Fruit fly (Drosophila melanogaster): ENCODE data around the gene yellow-k.
A peak's percentile ranks its signal among the peaks of the same experiment; 100 is the strongest.

Gene yellow-k

dm6 chr3L:15514814-15515495, 5.5 kb upstream of the yellow-k start:
- no peak for TF ChIP-seq CG16779 (GFP tag; IDR thresholded peaks at IDR 0.05)
- TF ChIP-seq eve (GFP tag; optimal IDR thresholded peaks at IDR 0.05) = peak in 1 of 2 experiments; percentile 81
- 0 out of 3 replicates have a peak, but pooled peaks have one; percentile 33 for TF ChIP-seq CG2199 (GFP tag; IDR thresholded peaks at IDR 0.05)
- TF ChIP-seq Hr78 (GFP tag; optimal IDR thresholded peaks at IDR 0.05) = peak in 1 of 2 experiments; percentile 67
- no peak for TF ChIP-seq fd102C (GFP tag; optimal IDR thresholded peaks at IDR 0.05)
- TF ChIP-seq Vsx1 (GFP tag; optimal IDR thresholded peaks at IDR 0.05) = peak; percentile 28
- TF ChIP-seq unc-4 (GFP tag; IDR thresholded peaks at IDR 0.05; ENCODE audit: partially characterized antibody) = 0 out of 2 replicates have a peak, but pooled peaks have one; percentile 10
- peak; percentile 17 for TF ChIP-seq CG6765 (GFP tag; optimal IDR thresholded peaks at IDR 0.05)
- TF ChIP-seq exex (tag; optimal IDR thresholded peaks at IDR 0.05) = peak; percentile 43
- peak; percentile 17 for TF ChIP-seq cg (GFP tag; optimal IDR thresholded peaks at IDR 0.05)
- TF ChIP-seq MTF-1 (GFP tag; optimal IDR thresholded peaks at IDR 0.05; ENCODE audit: borderline replicate concordance) = no peak
- TF ChIP-seq sd (tag; optimal IDR thresholded peaks at IDR 0.05) = peak; percentile 17
- TF ChIP-seq hkb (optimal IDR thresholded peaks at IDR 0.05) = no peak
- TF ChIP-seq hkb (GFP tag; IDR thresholded peaks at IDR 0.05) = peak; percentile 10; the same call in 1 of the 2 replicates
- no peak for TF ChIP-seq knrl (GFP tag; IDR thresholded peaks at IDR 0.05; ENCODE audit: partially characterized antibody)
- TF ChIP-seq B-H2 (GFP tag; optimal IDR thresholded peaks at IDR 0.05) = peak; percentile 0
- TF ChIP-seq inv (GFP tag; IDR thresholded peaks at IDR 0.05; ENCODE audit: partially characterized antibody) = no peak
- TF ChIP-seq chinmo (GFP tag; IDR thresholded peaks at IDR 0.05; ENCODE audit: partially characterized antibody) = peak; percentile 4; the same call in 2 of the 4 replicates
- peak; percentile 37 for TF ChIP-seq sens (GFP tag)
- peak in 1 of 2 experiments; percentile 43 for TF ChIP-seq Pdp1 (GFP tag; optimal IDR thresholded peaks at IDR 0.05)
- TF ChIP-seq CG12104 (GFP tag; optimal IDR thresholded peaks at IDR 0.05) = no peak
- no peak for TF ChIP-seq CG31365 (tag; optimal IDR thresholded peaks at IDR 0.05)
- TF ChIP-seq Med (GFP tag) = peak; percentile 77
- TF ChIP-seq CG2875 (GFP tag; optimal IDR thresholded peaks at IDR 0.05) = no peak
- no peak for TF ChIP-seq CG12659 (GFP tag; optimal IDR thresholded peaks at IDR 0.05)
- no peak for TF ChIP-seq dati (GFP tag; IDR thresholded peaks at IDR 0.05)
- no peak for TF ChIP-seq CG3281 (GFP tag; optimal IDR thresholded peaks at IDR 0.05)
- TF ChIP-seq Hand (GFP tag; optimal IDR thresholded peaks at IDR 0.05) = peak; percentile 24
- TF ChIP-seq CG34376 (GFP tag; optimal IDR thresholded peaks at IDR 0.05) = peak; percentile 19
- peak; percentile 73 for TF ChIP-seq CG10543 (GFP tag; optimal IDR thresholded peaks at IDR 0.05)
- no peak for TF ChIP-seq Fer1 (GFP tag; optimal IDR thresholded peaks at IDR 0.05)
- TF ChIP-seq CG17385 (GFP tag; optimal IDR thresholded peaks at IDR 0.05) = peak; percentile 91
- TF ChIP-seq da (GFP tag; optimal IDR thresholded peaks at IDR 0.05) = no peak
- TF ChIP-seq CG4360 (GFP tag; IDR thresholded peaks at IDR 0.05) = peak; percentile 81

dm6 chr3L:15516440-15516839, 4.0 kb upstream of the yellow-k start:
- TF ChIP-seq Sry-β (GFP tag; optimal IDR thresholded peaks at IDR 0.05) (no peak), BEAF-32 (GFP tag; optimal IDR thresholded peaks at IDR 0.05) (peak; percentile 66), lbe (GFP tag; optimal IDR thresholded peaks at IDR 0.05) (no peak), bsh (GFP tag; optimal IDR thresholded peaks at IDR 0.05) (no peak), CG14014 (GFP tag; IDR thresholded peaks at IDR 0.05) (peak; percentile 27; the same call in 1 of the 2 replicates), Sry-δ (GFP tag; optimal IDR thresholded peaks at IDR 0.05) (peak; percentile 38), CG14710 (tag; optimal IDR thresholded peaks at IDR 0.05) (no peak), hkb (optimal IDR thresholded peaks at IDR 0.05) (no peak), hkb (GFP tag; IDR thresholded peaks at IDR 0.05) (no peak), al (GFP tag; IDR thresholded peaks at IDR 0.05) (no peak), Rfx (GFP tag; IDR thresholded peaks at IDR 0.05) (0 out of 2 replicates have a peak, but pooled peaks have one; percentile 25), GATAe (GFP tag; conservative IDR thresholded peaks at IDR 0.05) (no peak), cas (GFP tag; IDR thresholded peaks at IDR 0.05) (no peak), CG16813 (GFP tag; IDR thresholded peaks at IDR 0.05; ENCODE audit: partially characterized antibody) (no peak), Dll (GFP tag; IDR thresholded peaks at IDR 0.05; ENCODE audit: partially characterized antibody) (peak; percentile 50; the same call in 1 of the 4 replicates), CG2116 (GFP tag; optimal IDR thresholded peaks at IDR 0.05) (peak; percentile 55), ac (GFP tag; optimal IDR thresholded peaks at IDR 0.05) (no peak)

Measured in whole organism, embryonic.